Worm (Caenorhabditis elegans) whole organism, midembryonic: ENCODE measurements around the gene F55B11.7.

ENCODE experiments used
- med-1 ChIP-seq: sonication (generic microtip); optimal IDR thresholded peaks from 2 replicates; lab custom pipeline; 2017; ENCODE audit warnings: missing genetic modification characterization, mild to moderate bottlenecking, missing compliant biosample characterization, antibody characterized with exemption, missing genetic modification reagents; ENCODE audit not compliant: insufficient read depth
- ztf-29 ChIP-seq: fragments of 200-800 bp; sonication (Bioruptor generic); IDR thresholded peaks from 2 replicates; pipeline ENCODE4 v1.3.6; 2022; ENCODE audit warnings: missing genetic modification reagents, missing genetic modification characterization, missing compliant biosample characterization

DNA sequence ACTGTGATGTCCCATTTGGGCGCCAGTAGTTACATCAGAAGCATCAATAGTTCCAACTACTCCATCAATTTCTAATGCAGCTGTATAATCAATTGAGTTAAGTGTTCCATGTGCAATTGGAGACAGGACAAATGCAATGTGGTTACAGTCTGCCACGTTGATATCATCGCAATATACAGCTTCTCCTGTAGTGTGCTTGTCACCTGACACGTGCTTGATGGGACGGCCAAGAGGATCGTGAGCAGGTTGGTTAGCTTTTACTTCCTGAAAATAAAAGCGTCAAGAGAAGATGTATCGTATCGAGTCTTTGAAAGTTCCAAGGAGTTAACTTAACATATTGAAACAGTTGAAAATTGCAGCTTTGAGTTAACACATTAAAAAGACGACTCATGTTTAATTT lies 13.3 kb downstream of the F55B11.7 start:
- no peak for TF ChIP-seq ztf-29 (GFP tag; lab: Robert Waterston, UW)
- no peak for TF ChIP-seq med-1 (GFP tag; lab: Kevin White, UChicago)
